ENCODE assay signal across 1 fruit fly cellular context in genomic region chr3L:18008747-18009383, dm6.
TF ChIP-seq lines count a peak whose summit lies in the region.

No protein-coding gene starts in this region.

TF ChIP-seq in whole organism, embryonic, 481 proteins besides CTCF, POLR2A, EP300 and RAD21 (continued from another document and continues in another):
- TF ChIP-seq ken (GFP tag; IDR thresholded peaks at IDR 0.05; lab: Robert Waterston, UW) (peak; percentile 71; the same call in 1 of the 3 replicates), CG2889 (GFP tag; IDR thresholded peaks at IDR 0.05; lab: Robert Waterston, UW) (0 out of 3 replicates have a peak, but pooled peaks have one; percentile 22), Jarid2 (GFP tag; optimal IDR thresholded peaks at IDR 0.05; lab: Kevin White, UChicago) (peak; percentile 17), CG7357 (GFP tag; IDR thresholded peaks at IDR 0.05; lab: Robert Waterston, UW) (0 out of 3 replicates have a peak, but pooled peaks have one; percentile 36), CG34224 (GFP tag; IDR thresholded peaks at IDR 0.05; lab: Robert Waterston, UW; ENCODE audit: partially characterized antibody) (no peak), tll (GFP tag; optimal IDR thresholded peaks at IDR 0.05; lab: Kevin White, UChicago) (no peak), Usf (GFP tag; optimal IDR thresholded peaks at IDR 0.05; lab: Kevin White, UChicago) (peak; percentile 52), gcm (GFP tag; optimal IDR thresholded peaks at IDR 0.05; lab: Kevin White, UChicago) (peak; percentile 79), Side (GFP tag; optimal IDR thresholded peaks at IDR 0.05; lab: Kevin White, UChicago) (peak; percentile 74), klu (GFP tag; IDR thresholded peaks at IDR 0.05; lab: Robert Waterston, UW) (no peak), pita (GFP tag; optimal IDR thresholded peaks at IDR 0.05; lab: Kevin White, UChicago) (no peak), bbx (GFP tag; IDR thresholded peaks at IDR 0.05; lab: Robert Waterston, UW; ENCODE audit: partially characterized antibody) (no peak), Hr78 (GFP tag; optimal IDR thresholded peaks at IDR 0.05; lab: Kevin White, UChicago) (peak in 1 of 2 experiments; percentile 66), CG11504 (tag; optimal IDR thresholded peaks at IDR 0.05; lab: Kevin White, UChicago) (peak; percentile 78), trem (tag; optimal IDR thresholded peaks at IDR 0.05; lab: Kevin White, UChicago) (peak; percentile 84), CG1792 (GFP tag; optimal IDR thresholded peaks at IDR 0.05; lab: Kevin White, UChicago) (peak; percentile 58), corto (GFP tag; optimal IDR thresholded peaks at IDR 0.05; lab: Kevin White, UChicago) (peak; percentile 54), zen (tag; optimal IDR thresholded peaks at IDR 0.05; lab: Kevin White, UChicago) (peak; percentile 77), Oli (tag; optimal IDR thresholded peaks at IDR 0.05; lab: Kevin White, UChicago) (peak; percentile 75), MESR4 (GFP tag; optimal IDR thresholded peaks at IDR 0.05; lab: Kevin White, UChicago) (peak; percentile 22), ash1 (GFP tag; optimal IDR thresholded peaks at IDR 0.05; lab: Kevin White, UChicago) (no peak), CG8281 (tag; optimal IDR thresholded peaks at IDR 0.05; lab: Kevin White, UChicago) (peak; percentile 21), CG13894 (tag; optimal IDR thresholded peaks at IDR 0.05; lab: Kevin White, UChicago) (no peak), CG4404 (GFP tag; IDR thresholded peaks at IDR 0.05; lab: Robert Waterston, UW) (no peak; the same call in 1 of the 2 replicates), fd64A (GFP tag; optimal IDR thresholded peaks at IDR 0.05; lab: Kevin White, UChicago) (peak; percentile 75), ind (GFP tag; optimal IDR thresholded peaks at IDR 0.05; lab: Kevin White, UChicago) (peak; percentile 60), lov (optimal IDR thresholded peaks at IDR 0.05; lab: Kevin White, UChicago) (no peak), lov (GFP tag; IDR thresholded peaks at IDR 0.05; lab: Robert Waterston, UW) (peak; percentile 86; the same call in 1 of the 3 replicates), knrl (GFP tag; IDR thresholded peaks at IDR 0.05; lab: Robert Waterston, UW; ENCODE audit: partially characterized antibody) (no peak), bigmax (GFP tag; optimal IDR thresholded peaks at IDR 0.05; lab: Kevin White, UChicago) (no peak), row (GFP tag; IDR thresholded peaks at IDR 0.05; lab: Robert Waterston, UW) (peak; percentile 66), CG1233 (GFP tag; optimal IDR thresholded peaks at IDR 0.05; lab: Kevin White, UChicago) (peak; percentile 68), Ada2b (GFP tag; IDR thresholded peaks at IDR 0.05; lab: Robert Waterston, UW) (no peak), ATbp (GFP tag; optimal IDR thresholded peaks at IDR 0.05; lab: Kevin White, UChicago) (peak; percentile 57), croc (GFP tag; conservative IDR thresholded peaks at IDR 0.05; lab: Robert Waterston, UW) (peak; percentile 72), sens (GFP tag; lab: Kevin White, UChicago) (peak; percentile 96), btn (GFP tag; optimal IDR thresholded peaks at IDR 0.05; lab: Kevin White, UChicago) (peak; percentile 83), Mrtf (GFP tag; IDR thresholded peaks at IDR 0.05; lab: Robert Waterston, UW) (no peak), Oaz (GFP tag; IDR thresholded peaks at IDR 0.05; lab: Robert Waterston, UW) (no peak), CG31365 (tag; optimal IDR thresholded peaks at IDR 0.05; lab: Kevin White, UChicago) (no peak), CG7745 (tag; optimal IDR thresholded peaks at IDR 0.05; lab: Kevin White, UChicago) (peak; percentile 54), zen2 (GFP tag; IDR thresholded peaks at IDR 0.05; lab: Robert Waterston, UW; ENCODE audit: partially characterized antibody) (no peak), CG1024 (GFP tag; IDR thresholded peaks at IDR 0.05; lab: Robert Waterston, UW) (0 out of 2 replicates have a peak, but pooled peaks have one; percentile 32), CoRest (tag; optimal IDR thresholded peaks at IDR 0.05; lab: Kevin White, UChicago) (peak; percentile 68), CHES-1-like (GFP tag; optimal IDR thresholded peaks at IDR 0.05; lab: Kevin White, UChicago) (no peak), CG8359 (GFP tag; optimal IDR thresholded peaks at IDR 0.05; lab: Kevin White, UChicago; ENCODE audit: borderline replicate concordance) (peak; percentile 77), CG9437 (GFP tag; optimal IDR thresholded peaks at IDR 0.05; lab: Kevin White, UChicago) (peak; percentile 46), sug (tag; optimal IDR thresholded peaks at IDR 0.05; lab: Kevin White, UChicago) (no peak), HHEX (GFP tag; optimal IDR thresholded peaks at IDR 0.05; lab: Kevin White, UChicago) (peak; percentile 22), CG10979 (tag; optimal IDR thresholded peaks at IDR 0.05; lab: Kevin White, UChicago) (peak; percentile 93), Taf1 (GFP tag; IDR thresholded peaks at IDR 0.05; lab: Robert Waterston, UW) (no peak), jing (GFP tag; optimal IDR thresholded peaks at IDR 0.05; lab: Kevin White, UChicago) (peak; percentile 78), CG6689 (GFP tag; IDR thresholded peaks at IDR 0.05; lab: Robert Waterston, UW) (peak; percentile 73), D19A (tag; optimal IDR thresholded peaks at IDR 0.05; lab: Kevin White, UChicago) (peak; percentile 79), pfk (GFP tag; optimal IDR thresholded peaks at IDR 0.05; lab: Kevin White, UChicago) (no peak), CG17328 (GFP tag; IDR thresholded peaks at IDR 0.05; lab: Robert Waterston, UW) (peak; percentile 80), dm (GFP tag; optimal IDR thresholded peaks at IDR 0.05; lab: Kevin White, UChicago) (peak; percentile 33), CG4854 (GFP tag; optimal IDR thresholded peaks at IDR 0.05; lab: Kevin White, UChicago) (peak; percentile 51), insv (GFP tag; optimal IDR thresholded peaks at IDR 0.05; lab: Kevin White, UChicago) (no peak), E2f2 (GFP tag; IDR thresholded peaks at IDR 0.05; lab: Robert Waterston, UW) (peak; percentile 41), Atf6 (GFP tag; IDR thresholded peaks at IDR 0.05; lab: Robert Waterston, UW) (no peak), Sin3A (optimal IDR thresholded peaks at IDR 0.05; lab: Kevin White, UChicago) (no peak), p53 (GFP tag; optimal IDR thresholded peaks at IDR 0.05; lab: Kevin White, UChicago) (no peak), Bgb (GFP tag; IDR thresholded peaks at IDR 0.05; lab: Robert Waterston, UW; ENCODE audit: partially characterized antibody) (no peak), bowl (GFP tag; IDR thresholded peaks at IDR 0.05; lab: Robert Waterston, UW) (no peak), CkIIα-i1 (GFP tag; IDR thresholded peaks at IDR 0.05; lab: Robert Waterston, UW) (no peak), CG7271 (tag; optimal IDR thresholded peaks at IDR 0.05; lab: Kevin White, UChicago) (peak; percentile 15), fu2 (GFP tag; optimal IDR thresholded peaks at IDR 0.05; lab: Kevin White, UChicago) (no peak), fd102C (GFP tag; optimal IDR thresholded peaks at IDR 0.05; lab: Kevin White, UChicago) (peak; percentile 27), CG32767 (GFP tag; IDR thresholded peaks at IDR 0.05; lab: Robert Waterston, UW) (peak; percentile 58; the same call in 1 of the 2 replicates), Max (GFP tag; optimal IDR thresholded peaks at IDR 0.05; lab: Kevin White, UChicago) (peak; percentile 45), kah (GFP tag; optimal IDR thresholded peaks at IDR 0.05; lab: Kevin White, UChicago) (peak; percentile 26), gfzf (GFP tag; optimal IDR thresholded peaks at IDR 0.05; lab: Kevin White, UChicago) (no peak), luna (GFP tag; optimal IDR thresholded peaks at IDR 0.05; lab: Kevin White, UChicago) (no peak), jumu (GFP tag; optimal IDR thresholded peaks at IDR 0.05; lab: Kevin White, UChicago) (peak; percentile 78), CG43689 (GFP tag; IDR thresholded peaks at IDR 0.05; lab: Robert Waterston, UW) (no peak), PHDP (tag; optimal IDR thresholded peaks at IDR 0.05; lab: Kevin White, UChicago) (peak; percentile 68), unpg (GFP tag; optimal IDR thresholded peaks at IDR 0.05; lab: Kevin White, UChicago) (peak; percentile 87), gsb (GFP tag; IDR thresholded peaks at IDR 0.05; lab: Robert Waterston, UW) (no peak), fru (optimal IDR thresholded peaks at IDR 0.05; lab: Kevin White, UChicago) (no peak), gsb-n (tag; optimal IDR thresholded peaks at IDR 0.05; lab: Kevin White, UChicago) (peak; percentile 89), CG17385 (GFP tag; optimal IDR thresholded peaks at IDR 0.05; lab: Kevin White, UChicago) (peak; percentile 60), CG4820 (GFP tag; optimal IDR thresholded peaks at IDR 0.05; lab: Kevin White, UChicago) (peak; percentile 85), ttk (GFP tag; IDR thresholded peaks at IDR 0.05; lab: Robert Waterston, UW) (peak; percentile 65), Dip2 (GFP tag; IDR thresholded peaks at IDR 0.05; lab: Robert Waterston, UW) (no peak), sc (optimal IDR thresholded peaks at IDR 0.05; lab: Kevin White, UChicago) (no peak), sc (GFP tag; optimal IDR thresholded peaks at IDR 0.05; lab: Kevin White, UChicago) (peak; percentile 77), Dip3 (GFP tag; optimal IDR thresholded peaks at IDR 0.05; lab: Kevin White, UChicago) (peak; percentile 13), CG10147 (GFP tag; optimal IDR thresholded peaks at IDR 0.05; lab: Kevin White, UChicago) (no peak), seq (GFP tag; IDR thresholded peaks at IDR 0.05; lab: Robert Waterston, UW) (no peak), CG11456 (GFP tag; IDR thresholded peaks at IDR 0.05; lab: Robert Waterston, UW) (no peak), CG13123 (GFP tag; optimal IDR thresholded peaks at IDR 0.05; lab: Kevin White, UChicago) (peak; percentile 50), dysf (GFP tag; IDR thresholded peaks at IDR 0.05; lab: Robert Waterston, UW) (peak; percentile 49; the same call in 1 of the 3 replicates), CG11723 (GFP tag; optimal IDR thresholded peaks at IDR 0.05; lab: Kevin White, UChicago) (peak; percentile 47), Dad (GFP tag; optimal IDR thresholded peaks at IDR 0.05; lab: Kevin White, UChicago) (peak; percentile 56), yki (optimal IDR thresholded peaks at IDR 0.05; lab: Kevin White, UChicago) (no peak), CG10274 (GFP tag; optimal IDR thresholded peaks at IDR 0.05; lab: Kevin White, UChicago) (peak; percentile 28), CG5180 (GFP tag; optimal IDR thresholded peaks at IDR 0.05; lab: Kevin White, UChicago) (no peak), ems (GFP tag; optimal IDR thresholded peaks at IDR 0.05; lab: Kevin White, UChicago) (peak; percentile 51), Hmx (GFP tag; optimal IDR thresholded peaks at IDR 0.05; lab: Kevin White, UChicago) (no peak), mld (GFP tag; IDR thresholded peaks at IDR 0.05; lab: Robert Waterston, UW; ENCODE audit: partially characterized antibody) (no peak), ab (GFP tag; optimal IDR thresholded peaks at IDR 0.05; lab: Kevin White, UChicago) (no peak), danr (GFP tag; IDR thresholded peaks at IDR 0.05; lab: Robert Waterston, UW) (no peak), tup (GFP tag; optimal IDR thresholded peaks at IDR 0.05; lab: Kevin White, UChicago) (peak; percentile 20), Blimp-1 (GFP tag; optimal IDR thresholded peaks at IDR 0.05; lab: Kevin White, UChicago) (peak; percentile 86), Optix (GFP tag; IDR thresholded peaks at IDR 0.05; lab: Robert Waterston, UW) (peak; percentile 58; the same call in 2 of the 3 replicates), zfh1 (GFP tag; IDR thresholded peaks at IDR 0.05; lab: Robert Waterston, UW) (peak; percentile 92), crol (GFP tag; IDR thresholded peaks at IDR 0.05; lab: Robert Waterston, UW) (peak; percentile 59), maf-S (GFP tag; optimal IDR thresholded peaks at IDR 0.05; lab: Kevin White, UChicago) (peak; percentile 51), tio (GFP tag; optimal IDR thresholded peaks at IDR 0.05; lab: Kevin White, UChicago) (peak; percentile 78), wdn (GFP tag; IDR thresholded peaks at IDR 0.05; lab: Robert Waterston, UW) (no peak), Sry-β (GFP tag; optimal IDR thresholded peaks at IDR 0.05; lab: Kevin White, UChicago) (peak; percentile 24), Deaf1 (tag; optimal IDR thresholded peaks at IDR 0.05; lab: Kevin White, UChicago) (peak; percentile 30), Sox102F (GFP tag; optimal IDR thresholded peaks at IDR 0.05; lab: Kevin White, UChicago) (peak; percentile 76), z (GFP tag; IDR thresholded peaks at IDR 0.05; lab: Robert Waterston, UW) (peak; percentile 65; the same call in 2 of the 3 replicates), CG10565 (GFP tag; optimal IDR thresholded peaks at IDR 0.05; lab: Kevin White, UChicago) (peak; percentile 53), CG18476 (GFP tag; optimal IDR thresholded peaks at IDR 0.05; lab: Kevin White, UChicago) (peak; percentile 60), CG12391 (tag; optimal IDR thresholded peaks at IDR 0.05; lab: Kevin White, UChicago) (peak; percentile 83), onecut (GFP tag; IDR thresholded peaks at IDR 0.05; lab: Robert Waterston, UW) (peak; percentile 50; the same call in 1 of the 2 replicates), CG10543 (GFP tag; optimal IDR thresholded peaks at IDR 0.05; lab: Kevin White, UChicago) (no peak), CG4360 (GFP tag; IDR thresholded peaks at IDR 0.05; lab: Robert Waterston, UW) (no peak), fd96Cb (tag; optimal IDR thresholded peaks at IDR 0.05; lab: Kevin White, UChicago) (peak; percentile 88), CG16863 (GFP tag; optimal IDR thresholded peaks at IDR 0.05; lab: Kevin White, UChicago) (peak; percentile 69), grn (GFP tag; optimal IDR thresholded peaks at IDR 0.05; lab: Kevin White, UChicago) (no peak), Gug (GFP tag; IDR thresholded peaks at IDR 0.05; lab: Robert Waterston, UW) (peak; percentile 42; the same call in 2 of the 4 replicates), nmo (GFP tag; optimal IDR thresholded peaks at IDR 0.05; lab: Kevin White, UChicago) (peak; percentile 87), CG7839 (tag; optimal IDR thresholded peaks at IDR 0.05; lab: Kevin White, UChicago) (peak; percentile 83), Doc3 (GFP tag; IDR thresholded peaks at IDR 0.05; lab: Robert Waterston, UW; ENCODE audit: partially characterized antibody) (no peak), YL-1 (GFP tag; optimal IDR thresholded peaks at IDR 0.05; lab: Kevin White, UChicago) (no peak), bsh (GFP tag; optimal IDR thresholded peaks at IDR 0.05; lab: Kevin White, UChicago) (peak; percentile 94 to 97), gcm2 (GFP tag; optimal IDR thresholded peaks at IDR 0.05; lab: Kevin White, UChicago) (no peak), CG14050 (GFP tag; IDR thresholded peaks at IDR 0.05; lab: Robert Waterston, UW) (no peak), sna (GFP tag; IDR thresholded peaks at IDR 0.05; lab: Robert Waterston, UW; ENCODE audit: partially characterized antibody) (no peak)
